Worm (Caenorhabditis elegans) whole organism, L2 larva: Measurements from ENCODE around the gene Y46E12A.3.

Experiments
- C34F6.9 ChIP-seq: fragments of 150-350 bp; optimal IDR thresholded peaks from 2 replicates; lab custom pipeline; 2014; ENCODE audit warnings: missing biosample characterization, missing genetic modification characterization
- F13H6.1 ChIP-seq: sonication (generic microtip); optimal IDR thresholded peaks from 2 replicates; lab custom pipeline; 2016; ENCODE audit warnings: missing genetic modification characterization, missing compliant biosample characterization
- R02D3.7 ChIP-seq: fragments of 150-350 bp; optimal IDR thresholded peaks from 2 replicates; lab custom pipeline; 2014; ENCODE audit warnings: missing biosample characterization, missing genetic modification characterization
- Y55F3AM.14 ChIP-seq: fragments of 200-800 bp; sonication (Bioruptor generic); optimal IDR thresholded peaks from 2 replicates; lab custom pipeline; 2018; ENCODE audit warnings: mild to moderate bottlenecking, missing genetic modification characterization, missing compliant biosample characterization
- ZK546.5 ChIP-seq: sonication (generic microtip); optimal IDR thresholded peaks from 2 replicates; lab custom pipeline; 2017; ENCODE audit warnings: missing biosample characterization, missing genetic modification characterization
- alr-1 ChIP-seq: fragments of 150-350 bp; optimal IDR thresholded peaks from 2 replicates; lab custom pipeline; 2014; ENCODE audit warnings: missing biosample characterization, missing genetic modification characterization
- aly-2 ChIP-seq: fragments of 150-350 bp; optimal IDR thresholded peaks from 2 replicates; lab custom pipeline; 2014; ENCODE audit warnings: missing biosample characterization, missing genetic modification characterization
- ama-1 ChIP-seq: fragments of 150-350 bp; optimal IDR thresholded peaks from 2 replicates; lab custom pipeline; 2018; ENCODE audit warnings: inconsistent platforms
- blmp-1 ChIP-seq: sonication (generic microtip); optimal IDR thresholded peaks from 2 replicates; lab custom pipeline; 2017; ENCODE audit warnings: missing genetic modification characterization, mild to moderate bottlenecking, missing compliant biosample characterization, antibody characterized with exemption, moderate library complexity; ENCODE audit not compliant: insufficient read depth
- ceh-16 ChIP-seq: fragments of 150-350 bp; optimal IDR thresholded peaks from 2 replicates; lab custom pipeline; 2014; ENCODE audit warnings: missing biosample characterization, missing genetic modification characterization
- ceh-82 ChIP-seq: fragments of 150-350 bp; optimal IDR thresholded peaks from 2 replicates; lab custom pipeline; 2014; ENCODE audit warnings: missing biosample characterization, missing genetic modification characterization
- crh-2 ChIP-seq: sonication (generic microtip); optimal IDR thresholded peaks from 2 replicates; lab custom pipeline; 2017; ENCODE audit warnings: missing biosample characterization, missing genetic modification characterization
- dmd-4 ChIP-seq: sonication (generic microtip); optimal IDR thresholded peaks from 2 replicates; lab custom pipeline; 2017; ENCODE audit warnings: missing biosample characterization, missing genetic modification characterization
- egl-27 ChIP-seq: sonication (generic microtip); optimal IDR thresholded peaks from 3 replicates; lab custom pipeline; 2017; ENCODE audit warnings: missing biosample characterization, missing genetic modification reagents, missing genetic modification characterization
- elt-1 ChIP-seq: fragments of 150-350 bp; optimal IDR thresholded peaks from 2 replicates; lab custom pipeline; 2014; ENCODE audit warnings: missing biosample characterization, missing genetic modification characterization
- elt-3 ChIP-seq: sonication (generic microtip); optimal IDR thresholded peaks from 2 replicates; lab custom pipeline; 2017; ENCODE audit warnings: missing biosample characterization, missing genetic modification characterization
- fos-1 ChIP-seq: fragments of 150-350 bp; optimal IDR thresholded peaks from 2 replicates; lab custom pipeline; 2014; ENCODE audit warnings: missing biosample characterization, missing genetic modification characterization
- gmeb-1 ChIP-seq: fragments of 150-350 bp; optimal IDR thresholded peaks from 2 replicates; lab custom pipeline; 2014; ENCODE audit warnings: missing biosample characterization, missing genetic modification characterization
- lin-11 ChIP-seq: fragments of 150-350 bp; sonication (generic microtip); optimal IDR thresholded peaks from 2 replicates; lab custom pipeline; 2014; ENCODE audit warnings: missing biosample characterization, missing genetic modification characterization, inconsistent platforms, mixed read lengths
- lin-13 ChIP-seq: fragments of 150-350 bp; optimal IDR thresholded peaks from 2 replicates; lab custom pipeline; 2014; ENCODE audit warnings: missing biosample characterization, missing genetic modification reagents, missing genetic modification characterization
- lin-39 ChIP-seq: fragments of 150-350 bp; optimal IDR thresholded peaks from 2 replicates; lab custom pipeline; 2014; ENCODE audit warnings: missing biosample characterization, missing genetic modification reagents, missing genetic modification characterization
- lsy-2 ChIP-seq, 2 experiments: fragments of 150-350 bp in 1 of 2; sonication (generic microtip) in 1 of 2; optimal IDR thresholded peaks; 2 replicates each; lab custom pipeline; 2014 to 2017; ENCODE audit warnings: missing biosample characterization in 2 of 2, missing genetic modification characterization in 2 of 2
- mab-5 ChIP-seq: fragments of 150-350 bp; optimal IDR thresholded peaks from 2 replicates; lab custom pipeline; 2014; ENCODE audit warnings: missing biosample characterization, missing genetic modification characterization
- mbf-1 ChIP-seq: sonication (generic microtip); optimal IDR thresholded peaks from 2 replicates; lab custom pipeline; 2017; ENCODE audit warnings: missing biosample characterization, missing genetic modification characterization
- mdl-1 ChIP-seq, 2 experiments: fragments of 150-350 bp in 1 of 2; sonication (generic microtip) in 1 of 2; optimal IDR thresholded peaks; 2 replicates each; lab custom pipeline; 2017; ENCODE audit warnings: missing biosample characterization in 2 of 2, missing genetic modification characterization in 2 of 2
- nhr-10 ChIP-seq: sonication (generic microtip); optimal IDR thresholded peaks from 2 replicates; lab custom pipeline; 2017; ENCODE audit warnings: missing biosample characterization, missing genetic modification characterization
- nhr-11 ChIP-seq: fragments of 150-350 bp; optimal IDR thresholded peaks from 2 replicates; lab custom pipeline; 2014; ENCODE audit warnings: missing biosample characterization, missing genetic modification characterization
- nhr-12 ChIP-seq: fragments of 150-350 bp; optimal IDR thresholded peaks from 2 replicates; lab custom pipeline; 2014; ENCODE audit warnings: missing biosample characterization, missing genetic modification characterization
- nhr-129 ChIP-seq: fragments of 150-350 bp; optimal IDR thresholded peaks from 2 replicates; lab custom pipeline; 2014; ENCODE audit warnings: missing biosample characterization, missing genetic modification characterization
- nhr-21 ChIP-seq: fragments of 150-350 bp; optimal IDR thresholded peaks from 2 replicates; lab custom pipeline; 2014; ENCODE audit warnings: missing biosample characterization, missing genetic modification characterization
- nhr-23 ChIP-seq: fragments of 150-350 bp; optimal IDR thresholded peaks from 2 replicates; lab custom pipeline; 2014; ENCODE audit warnings: missing biosample characterization, missing genetic modification reagents, missing genetic modification characterization
- nhr-237 ChIP-seq: fragments of 150-350 bp; optimal IDR thresholded peaks from 2 replicates; lab custom pipeline; 2014; ENCODE audit warnings: missing biosample characterization, missing genetic modification characterization
- nhr-6 ChIP-seq: fragments of 150-350 bp; optimal IDR thresholded peaks from 2 replicates; lab custom pipeline; 2014; ENCODE audit warnings: missing biosample characterization, missing genetic modification characterization
- nhr-77 ChIP-seq: fragments of 150-350 bp; optimal IDR thresholded peaks from 2 replicates; lab custom pipeline; 2014; ENCODE audit warnings: missing biosample characterization, missing genetic modification characterization
- peb-1 ChIP-seq: fragments of 150-350 bp; optimal IDR thresholded peaks from 2 replicates; lab custom pipeline; 2014; ENCODE audit warnings: missing biosample characterization, missing genetic modification characterization
- sem-4 ChIP-seq: fragments of 150-350 bp; optimal IDR thresholded peaks from 2 replicates; lab custom pipeline; 2014; ENCODE audit warnings: missing biosample characterization, missing genetic modification reagents, missing genetic modification characterization
- skn-1 ChIP-seq: sonication (generic microtip); optimal IDR thresholded peaks from 2 replicates; lab custom pipeline; 2017; ENCODE audit warnings: missing biosample characterization, missing genetic modification characterization
- sma-3 ChIP-seq: sonication (generic microtip); optimal IDR thresholded peaks from 2 replicates; lab custom pipeline; 2016; ENCODE audit warnings: missing genetic modification reagents, missing genetic modification characterization, missing compliant biosample characterization
- sma-9 ChIP-seq, 2 experiments: fragments of 150-350 bp in 1 of 2; sonication (generic microtip) in 1 of 2; optimal IDR thresholded peaks; 2 replicates each; lab custom pipeline; 2014 to 2016; ENCODE audit warnings: missing genetic modification characterization in 2 of 2, mild to moderate bottlenecking in 1 of 2, missing biosample characterization in 1 of 2, missing compliant biosample characterization in 1 of 2, missing genetic modification reagents in 1 of 2, moderate library complexity in 1 of 2
- snpc-4 ChIP-seq: fragments of 150-350 bp; optimal IDR thresholded peaks from 2 replicates; lab custom pipeline; 2014; ENCODE audit warnings: missing biosample characterization, missing genetic modification characterization
- unc-39 ChIP-seq: fragments of 150-350 bp; optimal IDR thresholded peaks from 2 replicates; lab custom pipeline; 2014; ENCODE audit warnings: missing biosample characterization, missing genetic modification characterization
- unc-55 ChIP-seq: fragments of 150-350 bp; sonication (generic microtip); optimal IDR thresholded peaks from 3 replicates; lab custom pipeline; 2014; ENCODE audit warnings: missing biosample characterization, missing genetic modification reagents, missing genetic modification characterization
- unc-62 ChIP-seq: fragments of 150-350 bp; optimal IDR thresholded peaks from 2 replicates; lab custom pipeline; 2014; ENCODE audit warnings: missing biosample characterization, missing genetic modification reagents, missing genetic modification characterization
- zag-1 ChIP-seq: fragments of 150-350 bp; optimal IDR thresholded peaks from 2 replicates; lab custom pipeline; 2014; ENCODE audit warnings: missing biosample characterization, missing genetic modification characterization
- ztf-1 ChIP-seq: fragments of 200-800 bp; sonication (Bioruptor generic); conservative IDR thresholded peaks from 2 replicates; pipeline ENCODE4 v1.3.6; 2022; ENCODE audit warnings: missing genetic modification characterization, missing compliant biosample characterization
- ztf-11 ChIP-seq: sonication (generic microtip); optimal IDR thresholded peaks from 2 replicates; lab custom pipeline; 2017; ENCODE audit warnings: missing biosample characterization, missing genetic modification characterization
- ztf-4 ChIP-seq: fragments of 150-350 bp; optimal IDR thresholded peaks from 2 replicates; lab custom pipeline; 2014; ENCODE audit warnings: missing biosample characterization, missing genetic modification characterization

Gene Y46E12A.3

DNA sequence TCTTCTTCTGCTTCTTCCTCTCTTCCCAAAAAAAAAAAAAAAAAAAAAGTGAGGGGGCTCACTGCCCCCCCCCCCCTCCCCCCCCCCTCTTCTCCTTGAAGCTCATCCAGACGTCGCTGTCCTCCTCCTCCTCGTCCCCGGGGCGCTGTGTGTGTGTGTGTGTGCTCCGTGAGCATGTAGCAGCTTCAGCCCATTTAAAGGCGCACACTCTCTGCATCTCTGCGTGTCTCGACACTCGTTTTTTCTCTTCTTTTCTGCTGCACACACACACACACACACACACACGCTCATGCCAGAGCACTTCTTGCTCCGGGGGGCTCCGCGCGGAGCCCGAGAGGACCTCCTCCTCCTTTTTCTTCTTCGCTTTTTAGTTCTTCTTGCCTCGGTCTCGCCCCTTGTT is 31.0 kb upstream of the Y46E12A.3 start:
- TF ChIP-seq nhr-11 (tag; lab: Kevin White, UChicago) (no peak), ama-1 (lab: Kevin White, UChicago) (no peak), sma-9 (GFP tag; optimal IDR thresholded peaks at IDR 0.05; lab: Kevin White, UChicago) (peak; percentile 20), sma-9 (tag; optimal IDR thresholded peaks at IDR 0.05; lab: Kevin White, UChicago) (no peak), zag-1 (peak; percentile 83), Y55F3AM.14 (GFP tag; lab: Kevin White, UChicago) (peak; percentile 30), elt-3 (tag; lab: Kevin White, UChicago) (no peak), sem-4 (tag; lab: Kevin White, UChicago) (no peak), nhr-10 (tag; lab: Kevin White, UChicago) (no peak), ceh-82 (tag; lab: Kevin White, UChicago) (peak; percentile 17), nhr-21 (no peak), peb-1 (tag; lab: Kevin White, UChicago) (no peak), crh-2 (tag; lab: Kevin White, UChicago) (peak; percentile 22), lin-39 (tag; lab: Kevin White, UChicago) (no peak), mbf-1 (tag; lab: Kevin White, UChicago) (no peak), lin-13 (GFP tag; lab: Kevin White, UChicago) (peak; percentile 24), ztf-11 (no peak), lsy-2 (tag; optimal IDR thresholded peaks at IDR 0.05; lab: Kevin White, UChicago) (peak; percentile 39 to 74), F13H6.1 (tag; lab: Kevin White, UChicago) (peak; percentile 16), ztf-1 (GFP tag; lab: Robert Waterston, UW) (no peak), nhr-12 (no peak), dmd-4 (tag; lab: Kevin White, UChicago) (no peak), ZK546.5 (no peak), alr-1 (no peak), nhr-6 (tag; lab: Kevin White, UChicago) (no peak), unc-55 (peak; percentile 84), nhr-237 (tag; lab: Kevin White, UChicago) (no peak), aly-2 (no peak), ztf-4 (no peak), mdl-1 (tag; optimal IDR thresholded peaks at IDR 0.05; lab: Kevin White, UChicago) (peak in 1 of 2 experiments; percentile 51), unc-62 (no peak), nhr-129 (peak; percentile 66), elt-1 (tag; lab: Kevin White, UChicago) (no peak), C34F6.9 (peak; percentile 77), R02D3.7 (tag; lab: Kevin White, UChicago) (no peak), lin-11 (tag; lab: Kevin White, UChicago) (peak; percentile 62), nhr-77 (tag; lab: Kevin White, UChicago) (no peak), skn-1 (tag; lab: Kevin White, UChicago) (no peak), fos-1 (tag; lab: Kevin White, UChicago) (no peak), ceh-16 (no peak), nhr-23 (tag; lab: Kevin White, UChicago) (no peak), unc-39 (tag; lab: Kevin White, UChicago) (no peak), mab-5 (tag; lab: Kevin White, UChicago) (no peak), sma-3 (GFP tag; lab: Kevin White, UChicago) (no peak), egl-27 (tag; lab: Kevin White, UChicago) (no peak), gmeb-1 (tag; lab: Kevin White, UChicago) (no peak), snpc-4 (tag; lab: Kevin White, UChicago) (peak; percentile 13)

DNA sequence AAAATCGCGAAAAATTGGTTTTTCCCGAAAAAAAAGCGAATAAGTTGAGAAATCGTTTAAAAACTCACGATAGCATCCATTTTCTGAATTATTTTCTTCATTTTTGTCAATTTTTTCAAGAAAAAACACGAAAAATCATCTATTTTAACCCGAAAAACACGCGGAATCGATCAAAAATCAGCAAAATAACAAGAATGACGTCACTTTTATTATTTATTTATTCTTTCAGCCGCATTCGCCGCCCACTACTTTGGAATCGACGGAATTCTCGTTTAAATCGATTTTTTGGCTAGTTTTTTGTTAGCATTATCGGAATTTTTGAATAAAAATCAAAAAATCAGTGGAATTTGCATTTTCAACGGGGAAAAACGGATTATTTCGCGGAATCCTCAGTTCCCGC is 23.2 kb upstream of the Y46E12A.3 start, which contains the start of gene Y39A3CL.4:
Gene Y39A3CL.4 (minus strand): TSS at position 101 of the 400 bp plus-strand sequence.
- TF ChIP-seq aly-2 (no peak), blmp-1 (no peak), dmd-4 (tag; lab: Kevin White, UChicago) (no peak)
